Fruit fly (Drosophila melanogaster): ENCODE measurements around the gene Xrp1.

Xrp1 gene

DNA sequence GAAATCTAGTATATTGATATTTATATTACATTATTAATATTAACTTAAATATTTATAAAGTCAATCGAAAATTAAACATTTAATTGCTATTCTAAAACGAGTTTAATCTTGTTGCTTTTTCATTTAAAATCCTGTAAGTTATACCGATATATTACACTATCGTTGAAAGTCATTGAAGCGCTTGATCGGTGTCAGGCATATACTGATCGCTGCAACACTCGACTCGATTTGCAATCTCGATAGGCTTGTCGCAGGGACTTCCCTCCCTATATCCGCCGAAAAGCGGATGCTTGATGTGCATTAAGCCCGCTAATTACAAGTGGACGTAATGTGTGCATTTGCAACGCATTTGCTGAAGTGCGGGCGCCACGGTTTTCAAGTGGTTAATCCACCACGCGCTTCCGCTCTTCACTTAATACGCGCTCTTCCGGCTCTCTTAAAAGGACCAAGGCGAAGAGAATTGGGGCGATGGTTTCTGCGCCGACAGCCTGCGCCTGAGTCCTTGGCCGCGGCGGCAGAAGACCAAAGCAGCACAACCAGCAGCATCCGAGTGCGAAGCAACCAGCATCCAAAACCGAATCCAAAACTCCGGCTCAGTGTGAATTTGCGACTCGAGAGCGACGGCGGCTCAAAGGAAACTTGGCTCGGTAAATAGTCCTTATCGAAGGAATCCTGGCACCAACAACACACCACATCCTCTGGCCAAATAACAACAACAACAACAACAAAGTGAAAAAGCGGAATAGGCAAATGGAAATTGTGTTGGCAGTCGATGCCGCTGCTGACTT lies 14.3 kb downstream of the Xrp1 start, which contains the start of gene CG42613 (continued):
- TF ChIP-seq fd59A (GFP tag; optimal IDR thresholded peaks at IDR 0.05): no peak
- TF ChIP-seq Lpt (GFP tag; optimal IDR thresholded peaks at IDR 0.05): peak; percentile 2
- no peak for TF ChIP-seq Ets96B (tag; optimal IDR thresholded peaks at IDR 0.05)
- peak; percentile 14 for TF ChIP-seq CG8632 (GFP tag; optimal IDR thresholded peaks at IDR 0.05)
- peak; percentile 40 for TF ChIP-seq OdsH (GFP tag; optimal IDR thresholded peaks at IDR 0.05)
- peak; percentile 59 for TF ChIP-seq achi (GFP tag; optimal IDR thresholded peaks at IDR 0.05)
- TF ChIP-seq CG3919 (GFP tag; optimal IDR thresholded peaks at IDR 0.05): peak; percentile 72
- TF ChIP-seq dac (GFP tag; optimal IDR thresholded peaks at IDR 0.05): peak; percentile 25
- peak; percentile 42 for TF ChIP-seq Blimp-1 (GFP tag; optimal IDR thresholded peaks at IDR 0.05)
- no peak for TF ChIP-seq CG15336 (GFP tag; IDR thresholded peaks at IDR 0.05)
- peak; percentile 52 for TF ChIP-seq Eip75B (GFP tag; optimal IDR thresholded peaks at IDR 0.05)
- peak; percentile 43 for TF ChIP-seq CG7368 (GFP tag; optimal IDR thresholded peaks at IDR 0.05)
- no peak for TF ChIP-seq Hr38 (GFP tag; optimal IDR thresholded peaks at IDR 0.05)
- TF ChIP-seq salr (GFP tag; optimal IDR thresholded peaks at IDR 0.05): peak in 1 of 2 experiments; percentile 52
- peak; percentile 18 for TF ChIP-seq CG11762 (GFP tag; optimal IDR thresholded peaks at IDR 0.05; ENCODE audit: insufficient read depth)
- peak; percentile 46 for TF ChIP-seq acj6 (GFP tag; optimal IDR thresholded peaks at IDR 0.05)
- TF ChIP-seq CG32006 (GFP tag; optimal IDR thresholded peaks at IDR 0.05): peak; percentile 12
- peak; percentile 9 for TF ChIP-seq vri (GFP tag; optimal IDR thresholded peaks at IDR 0.05)
- TF ChIP-seq Sox15 (GFP tag; optimal IDR thresholded peaks at IDR 0.05): no peak
- no peak for TF ChIP-seq Eip93F (GFP tag; optimal IDR thresholded peaks at IDR 0.05)
- TF ChIP-seq CG8319 (GFP tag; optimal IDR thresholded peaks at IDR 0.05): peak; percentile 44
- TF ChIP-seq CG11294 (GFP tag; IDR thresholded peaks at IDR 0.05): no peak
- TF ChIP-seq CG10669 (GFP tag; optimal IDR thresholded peaks at IDR 0.05): peak; percentile 31
- TF ChIP-seq CG34406 (GFP tag; optimal IDR thresholded peaks at IDR 0.05): peak; percentile 42

DNA sequence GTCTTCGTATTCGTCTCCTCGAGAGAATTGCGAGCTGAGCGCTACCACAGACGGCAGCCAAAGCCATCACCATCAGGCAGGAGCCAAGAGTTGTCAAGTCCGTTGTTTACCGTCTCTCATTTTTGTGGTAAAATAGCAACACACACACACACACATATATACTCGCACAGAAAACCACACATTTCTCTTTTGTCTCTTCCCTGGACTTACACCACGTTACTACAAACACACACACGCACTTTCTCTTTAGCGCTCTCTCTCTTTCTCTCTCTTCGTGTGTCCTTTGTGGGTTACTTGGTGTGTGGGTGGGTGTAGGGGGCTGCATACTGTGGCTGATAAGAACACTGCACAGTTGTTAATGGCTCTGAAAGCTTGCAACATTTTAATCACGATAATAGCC lies 17.0 kb downstream of the Xrp1 start:
- TF ChIP-seq Eip78C (GFP tag) (no peak), topi (GFP tag; optimal IDR thresholded peaks at IDR 0.05) (no peak), CG31627 (GFP tag; optimal IDR thresholded peaks at IDR 0.05) (no peak), CG3919 (GFP tag; optimal IDR thresholded peaks at IDR 0.05) (no peak), fd85E (GFP tag; optimal IDR thresholded peaks at IDR 0.05) (no peak), CG10669 (GFP tag; optimal IDR thresholded peaks at IDR 0.05) (no peak), CG1621 (tag; optimal IDR thresholded peaks at IDR 0.05) (no peak), svp (GFP tag) (no peak), Eip75B (GFP tag; optimal IDR thresholded peaks at IDR 0.05) (no peak), Gug (GFP tag; IDR thresholded peaks at IDR 0.05) (no peak), Lpt (GFP tag; optimal IDR thresholded peaks at IDR 0.05) (no peak), CG6276 (GFP tag; optimal IDR thresholded peaks at IDR 0.05) (no peak), Blimp-1 (GFP tag; optimal IDR thresholded peaks at IDR 0.05) (no peak), CG8119 (GFP tag; IDR thresholded peaks at IDR 0.05) (no peak), CG8632 (GFP tag; optimal IDR thresholded peaks at IDR 0.05) (no peak), CG15336 (GFP tag; IDR thresholded peaks at IDR 0.05) (no peak), CG10631 (GFP tag; optimal IDR thresholded peaks at IDR 0.05) (no peak), Ets96B (tag; optimal IDR thresholded peaks at IDR 0.05) (no peak), Sox14 (GFP tag; optimal IDR thresholded peaks at IDR 0.05) (no peak), CG7368 (GFP tag; optimal IDR thresholded peaks at IDR 0.05) (no peak)

DNA sequence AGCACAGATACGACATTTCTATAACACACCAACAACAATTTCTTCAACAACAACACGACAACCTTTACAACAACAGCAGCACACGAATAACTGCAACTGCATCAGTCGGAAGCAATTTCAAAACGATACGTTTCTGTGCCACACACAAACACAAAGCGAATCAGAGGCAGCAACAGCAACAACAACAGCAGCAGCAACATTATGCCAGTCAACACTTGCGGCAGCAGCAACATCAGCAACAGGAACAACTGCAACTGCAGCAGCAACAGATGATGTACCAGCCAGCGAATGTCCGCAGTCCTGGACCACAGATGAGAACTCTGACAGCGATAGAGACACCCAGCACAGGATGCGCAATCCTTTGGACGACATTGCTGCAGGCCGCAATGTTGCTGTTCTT lies 32.5 kb downstream of the Xrp1 start:
- no peak for TF ChIP-seq CG10669 (GFP tag; optimal IDR thresholded peaks at IDR 0.05)
- TF ChIP-seq CG7368 (GFP tag; optimal IDR thresholded peaks at IDR 0.05): no peak
- no peak for TF ChIP-seq Hr39 (GFP tag; optimal IDR thresholded peaks at IDR 0.05)
- TF ChIP-seq eg (GFP tag; IDR thresholded peaks at IDR 0.05): no peak
- no peak for TF ChIP-seq CG34406 (GFP tag; optimal IDR thresholded peaks at IDR 0.05)
- no peak for TF ChIP-seq net (GFP tag; optimal IDR thresholded peaks at IDR 0.05)
- TF ChIP-seq CG3032 (tag; optimal IDR thresholded peaks at IDR 0.05): no peak
- no peak for TF ChIP-seq Ets96B (tag; optimal IDR thresholded peaks at IDR 0.05)
- no peak for TF ChIP-seq CG8119 (GFP tag; IDR thresholded peaks at IDR 0.05)
- TF ChIP-seq CG10631 (GFP tag; optimal IDR thresholded peaks at IDR 0.05): no peak
- TF ChIP-seq Eip78C (GFP tag): no peak
- TF ChIP-seq Sox14 (GFP tag; optimal IDR thresholded peaks at IDR 0.05): no peak
- no peak for TF ChIP-seq CG9139 (GFP tag; optimal IDR thresholded peaks at IDR 0.05)
- no peak for TF ChIP-seq CG8319 (GFP tag; optimal IDR thresholded peaks at IDR 0.05)
- TF ChIP-seq acj6 (GFP tag; optimal IDR thresholded peaks at IDR 0.05): no peak
- no peak for TF ChIP-seq CG8632 (GFP tag; optimal IDR thresholded peaks at IDR 0.05)
- no peak for TF ChIP-seq Sox102F (GFP tag; optimal IDR thresholded peaks at IDR 0.05)
- no peak for TF ChIP-seq achi (GFP tag; optimal IDR thresholded peaks at IDR 0.05)

All from whole organism, prepupa.